Worm (Caenorhabditis elegans): ENCODE data around the gene R31.2.

The R31.2 gene

DNA sequence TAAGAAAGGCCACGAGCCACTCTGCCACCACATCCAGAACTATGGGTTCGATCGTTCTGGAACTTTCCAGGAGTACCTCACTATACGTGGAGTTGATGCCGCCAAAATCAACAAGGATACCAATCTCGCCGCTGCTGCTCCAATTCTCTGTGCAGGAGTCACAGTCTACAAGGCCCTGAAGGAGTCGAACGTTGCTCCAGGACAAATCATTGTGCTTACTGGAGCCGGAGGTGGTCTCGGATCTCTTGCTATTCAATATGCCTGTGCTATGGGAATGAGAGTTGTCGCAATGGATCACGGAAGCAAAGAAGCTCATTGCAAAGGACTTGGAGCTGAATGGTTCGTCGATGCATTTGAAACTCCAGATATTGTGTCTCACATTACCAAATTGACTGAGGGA lies 28.7 kb upstream of the R31.2 start (continued):
- TF ChIP-seq die-1 (tag; optimal IDR thresholded peaks at IDR 0.05) (no peak), chd-7 (tag; optimal IDR thresholded peaks at IDR 0.05) (no peak), K11D2.4 (GFP tag; IDR thresholded peaks at IDR 0.05) (0 out of 2 replicates have a peak, but pooled peaks have one; percentile 11)

ce11 chrV:11889115-11889935 lies 28.0 kb upstream of the R31.2 start:
- peak; percentile 77 for TF ChIP-seq nfyb-1 (GFP tag; IDR thresholded peaks at IDR 0.05)
- TF ChIP-seq F52B5.7 (tag; optimal IDR thresholded peaks at IDR 0.05): peak; percentile 41
- peak; percentile 6 for TF ChIP-seq somi-1 (GFP tag; optimal IDR thresholded peaks at IDR 0.05)
- peak; percentile 71 for TF ChIP-seq repo-1 (tag; optimal IDR thresholded peaks at IDR 0.05)
- TF ChIP-seq cebp-1 (GFP tag; IDR thresholded peaks at IDR 0.05): no peak
- peak; percentile 40 for TF ChIP-seq cebp-1 (tag; optimal IDR thresholded peaks at IDR 0.05)
- TF ChIP-seq madf-3 (GFP tag; IDR thresholded peaks at IDR 0.05): 0 out of 2 replicates have a peak, but pooled peaks have one; percentile 55
- peak; percentile 43 for TF ChIP-seq F23B12.7 (tag; optimal IDR thresholded peaks at IDR 0.05; ENCODE audit: insufficient read depth)
- 0 out of 2 replicates have a peak, but pooled peaks have one; percentile 33 for TF ChIP-seq lir-1 (GFP tag; conservative IDR thresholded peaks at IDR 0.05)
- peak; percentile 63 for TF ChIP-seq tlf-1 (GFP tag; optimal IDR thresholded peaks at IDR 0.05)
- TF ChIP-seq Y53G8AR.9 (GFP tag; conservative IDR thresholded peaks at IDR 0.05): peak; percentile 45; the same call in 1 of the 2 replicates
- peak; percentile 12; the same call in 1 of the 2 replicates for TF ChIP-seq ekl-4 (GFP tag; IDR thresholded peaks at IDR 0.05)
- peak; percentile 15; the same call in 1 of the 2 replicates for TF ChIP-seq let-526 (GFP tag; IDR thresholded peaks at IDR 0.05)
- TF ChIP-seq ceh-91 (GFP tag; IDR thresholded peaks at IDR 0.05): no peak
- TF ChIP-seq mel-28 (tag; optimal IDR thresholded peaks at IDR 0.05; ENCODE audit: borderline replicate concordance): no peak
- no peak for TF ChIP-seq die-1 (tag; optimal IDR thresholded peaks at IDR 0.05)
- TF ChIP-seq ama-1 (optimal IDR thresholded peaks at IDR 0.05): peak; percentile 84
- TF ChIP-seq ama-1 (GFP tag; optimal IDR thresholded peaks at IDR 0.05): no peak
- TF ChIP-seq lin-35 (GFP tag; optimal IDR thresholded peaks at IDR 0.05): peak in 1 of 3 experiments; percentile 33
- TF ChIP-seq nfya-1 (tag; optimal IDR thresholded peaks at IDR 0.05; ENCODE audit: borderline replicate concordance, insufficient read depth): no peak

DNA sequence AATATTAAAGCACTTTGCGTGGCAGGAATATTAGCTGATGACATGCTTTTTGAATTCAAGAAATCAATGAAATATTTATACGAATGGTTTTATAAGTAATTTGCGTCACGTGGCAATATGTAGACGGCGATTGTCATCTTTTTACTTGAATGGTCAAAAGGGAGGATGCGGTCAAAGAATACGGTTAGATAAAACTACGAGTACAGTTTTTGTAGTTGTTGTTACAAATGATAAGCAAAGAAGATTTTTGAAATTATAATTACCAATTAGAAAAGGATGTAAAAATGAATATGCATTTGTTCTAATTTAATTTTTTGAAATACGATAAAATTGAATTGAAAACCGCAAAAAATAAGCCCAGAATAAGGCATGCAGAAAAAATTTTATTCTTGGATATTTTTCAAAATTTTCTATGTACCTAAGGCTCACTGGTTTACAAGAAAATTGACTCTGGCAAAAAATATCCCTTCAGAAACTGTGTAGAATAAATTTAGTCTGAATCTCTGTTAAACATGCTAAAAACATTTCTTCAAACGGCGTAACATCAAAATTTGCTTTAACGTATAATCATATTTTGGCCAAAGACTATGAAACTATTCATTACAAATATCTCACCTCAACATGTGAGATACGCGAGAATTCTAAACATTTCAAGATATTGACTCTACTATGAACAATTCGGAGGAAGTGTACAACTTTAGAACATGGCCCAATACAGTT lies 26.1 kb upstream of the R31.2 start, which contains the start of the genes sodh-2 and srx-76:
Gene sodh-2, minus strand, starts transcription at position 101 of the 720 bp plus-strand sequence.
Gene srx-76, plus strand, starts transcription at position 670 of the 720 bp plus-strand sequence.
- no peak for TF ChIP-seq him-1 (tag; optimal IDR thresholded peaks at IDR 0.05)
- TF ChIP-seq die-1 (tag; optimal IDR thresholded peaks at IDR 0.05): no peak
- TF ChIP-seq F55B11.4 (tag; optimal IDR thresholded peaks at IDR 0.05; ENCODE audit: borderline replicate concordance, insufficient read depth): no peak
- TF ChIP-seq Y95B8A.8 (GFP tag; IDR thresholded peaks at IDR 0.05): no peak
- no peak for TF ChIP-seq tbp1 (GFP tag; optimal IDR thresholded peaks at IDR 0.05)
- TF ChIP-seq B0261.1 (tag; optimal IDR thresholded peaks at IDR 0.05): no peak
- no peak for TF ChIP-seq hmg-1.2 (GFP tag; IDR thresholded peaks at IDR 0.05)
- no peak for TF ChIP-seq aptf-2 (GFP tag; conservative IDR thresholded peaks at IDR 0.05)
- TF ChIP-seq ceh-91 (GFP tag; IDR thresholded peaks at IDR 0.05): no peak
- no peak for TF ChIP-seq dpl-1 (GFP tag; optimal IDR thresholded peaks at IDR 0.05)
- no peak for TF ChIP-seq atf-7 (tag; optimal IDR thresholded peaks at IDR 0.05)
- TF ChIP-seq sdz-38 (tag; optimal IDR thresholded peaks at IDR 0.05): no peak
- no peak for TF ChIP-seq tlf-1 (GFP tag; optimal IDR thresholded peaks at IDR 0.05)
- TF ChIP-seq unc-62 (GFP tag; optimal IDR thresholded peaks at IDR 0.05): no peak
- TF ChIP-seq F23B12.7 (tag; optimal IDR thresholded peaks at IDR 0.05; ENCODE audit: insufficient read depth): no peak
- no peak for TF ChIP-seq aptf-3 (GFP tag; IDR thresholded peaks at IDR 0.05)

Measured in whole organism, young adult.